Worm (Caenorhabditis elegans) whole organism, young adult: Measurements from ENCODE around the gene atf-8.

Experiments
- F37B4.10 ChIP-seq: fragments of 200-800 bp; sonication (Bioruptor generic); IDR thresholded peaks from 2 replicates; pipeline ENCODE4 v1.3.6; 2022; ENCODE audit warnings: missing genetic modification characterization, missing compliant biosample characterization
- Y95B8A.8 ChIP-seq: fragments of 200-800 bp; sonication (Bioruptor generic); IDR thresholded peaks from 2 replicates; pipeline ENCODE4 v1.3.6; 2022; ENCODE audit warnings: missing genetic modification reagents, missing genetic modification characterization, missing compliant biosample characterization
- cebp-2 ChIP-seq: fragments of 200-800 bp; sonication (Bioruptor generic); IDR thresholded peaks from 2 replicates; pipeline ENCODE4 v1.3.6; 2022; ENCODE audit warnings: missing genetic modification characterization, missing compliant biosample characterization
- dpff-1 ChIP-seq: sonication (generic microtip); optimal IDR thresholded peaks from 2 replicates; lab custom pipeline; 2017; ENCODE audit warnings: mild to moderate bottlenecking, missing genetic modification characterization, missing compliant biosample characterization
- pha-4 ChIP-seq: fragments of 150-350 bp; sonication (generic microtip); optimal IDR thresholded peaks from 2 replicates; lab custom pipeline; 2014; ENCODE audit warnings: missing biosample characterization, missing genetic modification reagents, missing genetic modification characterization
- snpc-3.4 ChIP-seq: sonication (generic microtip); optimal IDR thresholded peaks from 2 replicates; lab custom pipeline; 2017; ENCODE audit warnings: missing genetic modification characterization, mild to moderate bottlenecking, missing compliant biosample characterization, antibody characterized with exemption, moderate library complexity, missing genotype, missing genetic modification reagents
- unc-62 ChIP-seq: fragments of 150-350 bp; optimal IDR thresholded peaks from 2 replicates; lab custom pipeline; 2014; ENCODE audit warnings: missing biosample characterization, missing genetic modification reagents, missing genetic modification characterization
- ztf-26 ChIP-seq: sonication (generic microtip); optimal IDR thresholded peaks from 2 replicates; lab custom pipeline; 2017; ENCODE audit warnings: missing genetic modification characterization, missing compliant biosample characterization

DNA sequence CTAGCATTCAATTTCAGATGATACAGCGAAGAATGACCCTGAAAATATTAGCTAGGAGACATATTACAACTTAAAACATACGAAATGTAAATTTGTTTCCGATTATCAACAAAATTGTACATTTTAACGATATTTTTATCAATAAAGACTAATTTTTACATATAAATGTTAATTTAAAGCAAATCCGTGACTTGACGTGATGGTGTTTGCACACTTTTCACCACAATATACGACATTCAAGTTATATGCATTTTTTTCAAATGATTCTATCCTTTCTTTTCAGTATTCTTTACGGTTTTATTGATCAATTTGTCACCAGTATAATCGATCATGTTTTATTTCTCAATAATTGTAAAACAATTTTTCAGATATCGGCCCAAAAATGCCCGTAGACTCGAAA is 9.6 kb upstream of the atf-8 start, which contains the start of gene Y38A10A.7:
- TF ChIP-seq pha-4 (tag; lab: Kevin White, UChicago) (no peak), snpc-3.4 (tag; lab: Kevin White, UChicago) (no peak), cebp-2 (GFP tag; lab: Robert Waterston, UW) (no peak), Y95B8A.8 (GFP tag; lab: Robert Waterston, UW) (no peak), ztf-26 (tag; lab: Kevin White, UChicago) (no peak), dpff-1 (tag; lab: Kevin White, UChicago) (no peak), unc-62 (GFP tag; lab: Kevin White, UChicago) (no peak), F37B4.10 (GFP tag; lab: Robert Waterston, UW) (no peak)
